Worm (Caenorhabditis elegans) whole organism, dauer: ENCODE data around the gene hlh-27.
"Not testable (repeated sequence)": the region's sequence is repeated elsewhere in the genome, so short reads cannot be mapped to it uniquely, and the experiment has no call there.

Source experiments
- unc-62 ChIP-seq: sonication (generic microtip); optimal IDR thresholded peaks from 2 replicates; lab custom pipeline; 2017; ENCODE audit warnings: missing biosample characterization, missing genetic modification reagents, missing genetic modification characterization

hlh-27 gene

ce11 chrII:5540113-5540512, at the start of gene hlh-27:
Gene hlh-27 (minus strand): TSS chrII:5540213.
- TF ChIP-seq unc-62 (GFP tag; lab: Kevin White, UChicago), result not testable (repeated sequence)

ce11 chrII:5589690-5590089, 49.7 kb upstream of the hlh-27 start, which contains the start of gene C17G10.13:
Gene C17G10.13 (minus strand): TSS chrII:5589790.
- TF ChIP-seq unc-62 (GFP tag; lab: Kevin White, UChicago), result no peak

ce11 chrII:5587794-5588193, 47.8 kb upstream of the hlh-27 start:
- TF ChIP-seq unc-62 (GFP tag; lab: Kevin White, UChicago), result no peak

- no peak for TF ChIP-seq unc-62 (GFP tag; lab: Kevin White, UChicago)
These were observed 45.8 kb upstream of the hlh-27 start, which contains the start of gene lys-8 for ce11 chrII:5585788-5586187. Gene lys-8 (plus strand): TSS chrII:5586178.

ce11 chrII:5582309-5582708, 42.3 kb upstream of the hlh-27 start, which contains the start of gene T25E4.2:
Gene T25E4.2 (minus strand): TSS chrII:5582409.
- no peak for TF ChIP-seq unc-62 (GFP tag; lab: Kevin White, UChicago)

- no peak for TF ChIP-seq unc-62 (GFP tag; lab: Kevin White, UChicago)
These were observed 39.2 kb upstream of the hlh-27 start for ce11 chrII:5579236-5579635.

DNA sequence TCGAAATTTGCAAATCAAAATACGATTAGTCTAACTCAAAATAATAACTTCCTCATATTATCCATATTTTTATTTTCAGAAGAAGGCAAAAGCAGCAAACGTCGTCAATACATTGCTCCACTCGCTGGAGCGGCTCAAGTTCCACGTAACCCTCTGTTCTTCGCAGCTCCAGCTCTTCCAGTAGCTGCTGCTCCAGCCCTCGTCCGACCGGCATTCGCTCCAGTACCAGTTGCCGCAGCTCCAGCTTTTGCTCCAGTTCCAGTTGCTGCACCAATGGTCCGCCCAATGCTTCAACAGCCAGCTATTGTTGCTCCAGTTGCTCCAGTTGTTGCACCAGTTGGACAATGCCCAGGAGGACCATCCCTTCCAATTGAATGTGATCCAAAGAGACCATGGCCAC, 38.7 kb upstream of the hlh-27 start:
- TF ChIP-seq unc-62 (GFP tag; lab: Kevin White, UChicago), result no peak

ce11 chrII:5578035-5578434, 38.0 kb upstream of the hlh-27 start, which contains the start of gene T25E4.1:
Gene T25E4.1 (plus strand): TSS chrII:5578335.
- TF ChIP-seq unc-62 (GFP tag; lab: Kevin White, UChicago), result no peak

DNA sequence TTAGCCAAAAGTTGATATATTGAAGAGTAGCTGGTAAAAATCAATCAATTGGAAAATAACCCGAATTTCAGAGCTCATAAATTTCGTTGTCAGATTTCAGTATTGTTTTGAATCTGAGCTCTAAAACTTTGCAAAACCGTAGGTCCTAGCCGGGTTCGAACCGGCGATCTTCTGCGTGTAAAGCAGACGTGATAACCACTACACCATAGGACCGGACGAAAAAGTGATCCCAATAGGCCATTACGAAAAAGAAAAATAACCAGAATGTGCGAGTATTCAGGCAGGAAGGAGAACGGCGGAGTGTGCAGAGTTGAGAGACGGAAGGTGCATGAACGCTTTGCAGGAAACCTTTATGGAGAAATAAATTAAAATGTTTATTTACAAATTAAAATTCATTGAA, 37.0 kb upstream of the hlh-27 start:
- no peak for TF ChIP-seq unc-62 (GFP tag; lab: Kevin White, UChicago)

DNA sequence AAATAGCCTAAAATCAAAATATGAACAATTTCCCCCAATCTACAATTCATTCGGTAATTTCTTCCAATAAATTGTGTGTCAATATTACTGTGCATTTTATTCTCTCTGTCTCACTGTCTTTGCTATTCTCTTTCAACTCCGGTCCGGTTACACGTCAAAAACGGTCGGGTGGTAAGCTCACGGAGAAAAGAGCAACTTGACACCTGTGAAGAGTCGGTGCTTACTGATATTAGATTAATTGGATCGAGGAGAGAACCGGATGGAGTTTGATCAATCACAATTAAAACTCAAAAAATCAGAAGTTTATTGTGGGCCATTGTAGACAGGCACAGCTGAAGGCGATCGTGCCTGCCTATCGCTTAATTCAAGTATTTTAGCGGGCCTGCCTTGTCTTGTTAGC, 34.9 kb upstream of the hlh-27 start:
- TF ChIP-seq unc-62 (GFP tag; lab: Kevin White, UChicago), result no peak

DNA sequence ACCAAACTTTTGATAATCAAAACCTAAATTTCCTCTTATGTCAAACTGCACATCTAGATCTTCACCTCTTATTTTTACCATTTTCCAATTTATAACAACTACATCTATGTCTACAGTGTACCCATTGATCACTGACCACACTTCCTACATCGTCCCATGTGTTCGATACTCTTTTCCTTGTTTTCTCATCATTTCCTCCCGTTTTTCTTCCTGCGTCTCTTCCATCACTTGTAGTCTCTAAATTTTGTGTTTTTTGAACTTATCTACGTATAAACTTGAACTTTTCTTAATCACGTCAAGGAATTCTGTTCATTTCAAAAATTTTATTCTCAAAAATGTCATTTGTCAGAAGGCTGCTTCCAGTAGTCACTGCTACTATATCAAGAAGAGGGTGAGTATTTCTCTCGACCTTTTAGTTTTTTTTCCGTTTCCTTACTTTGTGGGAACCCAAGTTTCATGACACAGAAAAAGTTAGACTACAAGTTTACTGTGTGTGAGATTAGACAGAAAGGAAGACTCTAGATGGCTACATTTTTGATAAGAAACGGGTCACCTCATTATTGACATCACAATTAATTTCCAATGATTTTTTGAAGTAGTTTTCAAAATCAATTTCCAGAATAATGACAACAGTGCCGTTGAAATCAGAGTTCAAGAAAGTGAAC, 32.2 kb upstream of the hlh-27 start:
- TF ChIP-seq unc-62 (GFP tag; lab: Kevin White, UChicago), result no peak

DNA sequence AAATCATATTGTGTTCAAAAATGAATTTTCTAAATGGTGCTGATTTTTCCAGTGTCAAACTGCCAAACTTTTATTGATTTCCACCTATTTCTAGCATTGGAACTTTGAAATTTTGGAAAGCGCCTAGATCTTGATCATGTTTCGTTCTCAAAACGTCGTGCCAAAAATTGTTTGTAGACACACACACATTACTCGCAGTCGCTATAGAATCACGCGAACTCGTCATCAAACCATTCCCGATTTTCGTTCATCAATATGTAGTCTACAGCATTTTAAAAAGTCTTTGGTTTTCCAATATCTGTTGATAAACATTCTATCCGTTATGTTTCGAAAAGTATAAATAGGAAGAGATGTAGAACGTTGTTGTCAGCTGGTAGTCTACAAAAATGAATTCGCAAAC, 30.3 kb upstream of the hlh-27 start, which contains the start of the genes C17C3.1 and C17C3.15:
TSS of gene C17C3.1 (plus strand) at position 301 of the 400 bp plus-strand sequence.
TSS of gene C17C3.15 (plus strand) at position 383 of the 400 bp plus-strand sequence.
- TF ChIP-seq unc-62 (GFP tag; lab: Kevin White, UChicago), result no peak

DNA sequence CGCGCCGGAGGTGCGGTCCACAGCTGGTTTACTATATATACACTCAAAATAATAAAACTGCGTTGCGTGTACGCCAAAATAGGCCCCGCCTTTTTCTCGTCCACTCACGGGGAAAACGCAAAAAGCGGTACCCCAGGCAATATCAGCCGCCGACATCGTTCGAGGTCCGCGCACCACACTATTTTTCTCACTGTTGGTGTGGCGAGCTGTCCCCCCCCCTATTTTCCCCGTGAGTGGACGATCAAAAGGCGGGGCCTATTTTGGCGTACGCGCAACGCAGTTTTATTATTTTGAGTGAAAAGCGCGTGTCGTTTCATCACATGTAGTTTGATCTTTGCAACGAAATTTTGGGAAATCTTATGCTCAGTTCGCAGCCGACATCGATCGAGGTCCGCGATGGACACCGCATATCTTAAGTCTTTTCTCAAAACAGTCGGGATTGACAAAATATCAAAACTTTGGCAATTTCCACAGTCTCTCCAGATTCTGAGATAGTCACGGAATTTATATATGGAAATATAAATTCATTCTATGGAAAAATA, 25.1 kb upstream of the hlh-27 start:
- no peak for TF ChIP-seq unc-62 (GFP tag; lab: Kevin White, UChicago)

- TF ChIP-seq unc-62 (GFP tag; lab: Kevin White, UChicago), result no peak
These were observed 21.4 kb upstream of the hlh-27 start, which contains the start of gene C17C3.3 for ce11 chrII:5561392-5561791. Gene C17C3.3 (plus strand): TSS chrII:5561737.

DNA sequence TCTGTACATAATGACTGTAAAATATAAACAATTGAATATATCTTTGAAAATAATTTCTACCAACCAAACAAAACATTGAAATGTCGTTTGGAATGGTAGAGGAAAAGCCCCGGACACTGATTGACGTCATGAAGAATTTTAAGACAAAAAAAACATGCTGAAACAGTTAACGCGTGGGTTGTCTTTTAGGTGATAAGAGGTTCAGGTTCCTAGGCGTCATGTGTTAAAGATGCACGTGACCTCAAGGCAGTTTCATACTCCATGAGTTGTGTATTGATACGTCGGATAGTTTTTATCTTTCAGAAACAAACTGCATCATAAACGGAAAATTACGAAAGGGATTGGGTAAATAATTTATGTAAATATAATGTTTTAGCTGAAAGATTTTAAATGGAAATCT, 17.1 kb upstream of the hlh-27 start:
- no peak for TF ChIP-seq unc-62 (GFP tag; lab: Kevin White, UChicago)

DNA sequence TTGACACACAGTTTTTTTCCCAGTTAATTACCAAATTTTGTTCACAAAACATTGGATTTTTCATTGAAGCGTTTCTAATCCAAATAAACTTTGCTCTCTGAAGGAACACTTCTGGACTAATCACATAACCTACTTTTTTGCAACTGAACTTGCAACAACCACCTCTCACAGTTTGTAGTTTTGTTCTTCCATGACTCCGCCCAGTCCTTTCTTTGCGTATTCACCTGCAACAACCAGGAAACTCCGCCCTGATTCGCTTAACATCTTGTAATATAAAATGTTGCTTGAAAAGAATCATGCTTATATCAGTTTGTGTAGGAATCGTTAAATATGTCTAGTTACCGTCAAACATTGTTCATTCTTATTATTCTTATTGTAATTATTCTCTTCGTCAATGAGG, 16.4 kb upstream of the hlh-27 start, which contains the start of gene ins-11:
TSS of gene ins-11 (plus strand) at position 301 of the 400 bp plus-strand sequence.
- no peak for TF ChIP-seq unc-62 (GFP tag; lab: Kevin White, UChicago)

DNA sequence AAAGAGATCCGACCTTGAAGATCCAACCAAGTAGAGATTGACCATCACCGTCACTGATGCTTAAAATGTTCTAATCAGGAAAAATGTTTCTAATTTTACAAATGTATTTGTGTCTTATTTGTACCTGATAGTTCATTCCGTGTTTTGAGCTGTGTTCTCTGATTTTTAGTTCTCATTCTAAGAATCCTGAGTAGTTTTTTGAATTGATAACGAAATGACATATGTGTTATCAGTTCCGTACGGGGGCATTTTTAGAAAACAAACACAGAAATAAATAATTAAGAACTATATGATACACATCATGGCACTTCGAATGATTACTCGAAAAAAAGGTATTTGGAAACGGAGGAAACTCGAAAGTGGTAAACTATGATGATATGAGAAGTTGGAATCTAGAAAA, 15.5 kb upstream of the hlh-27 start:
- no peak for TF ChIP-seq unc-62 (GFP tag; lab: Kevin White, UChicago)
